Worm (Caenorhabditis elegans) whole organism, young adult: ENCODE data around the gene ZC477.2.

Experiments used
- B0035.1 ChIP-seq: sonication (generic microtip); optimal IDR thresholded peaks from 2 replicates; lab custom pipeline; 2016; ENCODE audit warnings: missing genetic modification characterization, mild to moderate bottlenecking, missing compliant biosample characterization, missing genotype, missing genetic modification reagents
- D2030.7 ChIP-seq: fragments of 200-800 bp; sonication (Bioruptor generic); IDR thresholded peaks from 2 replicates; pipeline ENCODE4 v1.3.6; 2022; ENCODE audit warnings: missing genetic modification reagents, missing genetic modification characterization, missing compliant biosample characterization
- F33H1.4 ChIP-seq: fragments of 200-800 bp; sonication (Bioruptor generic); IDR thresholded peaks from 2 replicates; pipeline ENCODE4 v1.3.6; 2022; ENCODE audit warnings: missing genetic modification reagents, missing genetic modification characterization, missing compliant biosample characterization
- F37B4.10 ChIP-seq: fragments of 200-800 bp; sonication (Bioruptor generic); IDR thresholded peaks from 2 replicates; pipeline ENCODE4 v1.3.6; 2022; ENCODE audit warnings: missing genetic modification characterization, missing compliant biosample characterization
- F39B2.1 ChIP-seq: fragments of 200-800 bp; sonication (Bioruptor generic); IDR thresholded peaks from 2 replicates; pipeline ENCODE4 v1.3.6; 2022; ENCODE audit warnings: missing genetic modification reagents, missing genetic modification characterization, missing compliant biosample characterization
- F49E8.2 ChIP-seq: sonication (generic microtip); optimal IDR thresholded peaks from 3 replicates; lab custom pipeline; 2017; ENCODE audit warnings: missing genetic modification characterization, mild to moderate bottlenecking, missing compliant biosample characterization, antibody characterized with exemption, moderate library complexity; ENCODE audit not compliant: insufficient read depth
- K11D2.4 ChIP-seq: fragments of 200-800 bp; sonication (Bioruptor generic); IDR thresholded peaks from 2 replicates; pipeline ENCODE4 v1.3.6; 2022; ENCODE audit warnings: missing genetic modification reagents, missing genetic modification characterization, missing compliant biosample characterization
- K12H6.12 ChIP-seq: fragments of 200-800 bp; sonication (Bioruptor generic); optimal IDR thresholded peaks from 2 replicates; lab custom pipeline; 2018; ENCODE audit warnings: mild to moderate bottlenecking, missing genetic modification characterization, missing compliant biosample characterization
- Y53F4B.3 ChIP-seq: fragments of 200-800 bp; sonication (Bioruptor generic); IDR thresholded peaks from 2 replicates; pipeline ENCODE4 v1.3.6; 2022; ENCODE audit warnings: missing genetic modification reagents, missing genetic modification characterization, missing compliant biosample characterization
- Y67H2A.10 ChIP-seq: fragments of 200-800 bp; sonication (Bioruptor generic); conservative IDR thresholded peaks from 2 replicates; pipeline ENCODE4 v1.3.6; 2022; ENCODE audit warnings: missing genetic modification reagents, missing genetic modification characterization, missing compliant biosample characterization
- ama-1 ChIP-seq, 3 experiments: fragments of 150-350 bp in 1 of 3; sonication (generic microtip) in 2 of 3; optimal IDR thresholded peaks; 2 replicates each; lab custom pipeline; 2014 to 2018; ENCODE audit warnings: missing biosample characterization in 2 of 3, missing genetic modification characterization in 2 of 3, missing genetic modification reagents in 2 of 3
- athp-1 ChIP-seq: sonication (generic microtip); optimal IDR thresholded peaks from 2 replicates; lab custom pipeline; 2017; ENCODE audit warnings: mild to moderate bottlenecking, missing genetic modification characterization, missing compliant biosample characterization
- attf-3 ChIP-seq: fragments of 200-800 bp; sonication (Bioruptor generic); conservative IDR thresholded peaks from 2 replicates; pipeline ENCODE4 v1.3.6; 2022; ENCODE audit warnings: missing genetic modification reagents, missing genetic modification characterization, missing compliant biosample characterization
- attf-5 ChIP-seq: fragments of 200-800 bp; sonication (Bioruptor generic); optimal IDR thresholded peaks from 2 replicates; lab custom pipeline; 2018; ENCODE audit warnings: mild to moderate bottlenecking, missing genetic modification characterization, missing compliant biosample characterization
- cebp-1 ChIP-seq, 2 experiments: fragments of 200-800 bp in 1 of 2; sonication (Bioruptor generic) in 1 of 2; sonication (generic microtip) in 1 of 2; IDR thresholded peaks in 1 of 2; optimal IDR thresholded peaks in 1 of 2; 2 replicates each; pipeline versions ENCODE4 v1.3.6 to Lab custom; 2017 to 2022; ENCODE audit warnings: missing compliant biosample characterization in 2 of 2, missing genetic modification characterization in 2 of 2, mild to moderate bottlenecking in 1 of 2, missing genetic modification reagents in 1 of 2, moderate library complexity in 1 of 2
- ceh-100 ChIP-seq: fragments of 200-800 bp; sonication (Bioruptor generic); IDR thresholded peaks from 2 replicates; pipeline ENCODE4 v1.3.6; 2022; ENCODE audit warnings: missing genetic modification reagents, missing genetic modification characterization, missing compliant biosample characterization
- ceh-27 ChIP-seq: fragments of 200-800 bp; sonication (Bioruptor generic); optimal IDR thresholded peaks from 2 replicates; lab custom pipeline; 2018; ENCODE audit warnings: mild to moderate bottlenecking, missing genetic modification characterization, moderate library complexity, missing compliant biosample characterization
- ceh-40 ChIP-seq: fragments of 200-800 bp; sonication (Bioruptor generic); IDR thresholded peaks from 2 replicates; pipeline ENCODE4 v1.3.6; 2022; ENCODE audit warnings: missing genetic modification characterization, missing compliant biosample characterization
- dox-1 ChIP-seq: fragments of 200-800 bp; sonication (Bioruptor generic); IDR thresholded peaks from 2 replicates; pipeline ENCODE4 v1.3.6; 2022; ENCODE audit warnings: missing genetic modification reagents, missing genetic modification characterization, missing compliant biosample characterization
- dpl-1 ChIP-seq: fragments of 150-350 bp; optimal IDR thresholded peaks from 2 replicates; lab custom pipeline; 2014; ENCODE audit warnings: missing biosample characterization, missing genetic modification reagents, missing genetic modification characterization
- egl-18 ChIP-seq: fragments of 200-800 bp; sonication (Bioruptor generic); IDR thresholded peaks from 2 replicates; pipeline ENCODE4 v1.3.6; 2022; ENCODE audit warnings: missing genetic modification reagents, missing genetic modification characterization, missing compliant biosample characterization
- ekl-4 ChIP-seq: fragments of 200-800 bp; sonication (Bioruptor generic); IDR thresholded peaks from 2 replicates; pipeline ENCODE4 v1.3.6; 2022; ENCODE audit warnings: missing genetic modification reagents, missing genetic modification characterization, missing compliant biosample characterization
- gei-17 ChIP-seq: fragments of 200-800 bp; sonication (Bioruptor generic); optimal IDR thresholded peaks from 2 replicates; lab custom pipeline; 2018; ENCODE audit warnings: mild to moderate bottlenecking, missing genetic modification characterization, missing compliant biosample characterization
- hmg-1.2 ChIP-seq: fragments of 200-800 bp; sonication (Bioruptor generic); IDR thresholded peaks from 2 replicates; pipeline ENCODE4 v1.3.6; 2022; ENCODE audit warnings: missing genetic modification reagents, missing genetic modification characterization, missing compliant biosample characterization
- hrde-1 ChIP-seq: sonication (generic microtip); optimal IDR thresholded peaks from 2 replicates; lab custom pipeline; 2016; ENCODE audit warnings: missing genetic modification characterization, mild to moderate bottlenecking, missing compliant biosample characterization, moderate library complexity, missing genotype, missing genetic modification reagents, borderline replicate concordance
- let-607 ChIP-seq, 2 experiments: fragments of 200-800 bp in 1 of 2; sonication (Bioruptor generic) in 1 of 2; sonication (generic microtip) in 1 of 2; optimal IDR thresholded peaks; 2 replicates each; lab custom pipeline; 2016 to 2018; ENCODE audit warnings: mild to moderate bottlenecking in 2 of 2, missing compliant biosample characterization in 2 of 2, missing genetic modification characterization in 2 of 2, moderate library complexity in 2 of 2, missing genotype in 1 of 2
- lin-26 ChIP-seq: fragments of 200-800 bp; sonication (Bioruptor generic); IDR thresholded peaks from 2 replicates; pipeline ENCODE4 v1.3.6; 2022; ENCODE audit warnings: missing genetic modification reagents, missing genetic modification characterization, missing compliant biosample characterization
- lin-35 ChIP-seq, 3 experiments: fragments of 150-350 bp in 2 of 3; sonication (generic microtip) in 1 of 3; optimal IDR thresholded peaks; 2 replicates each; lab custom pipeline; 2014 to 2018; ENCODE audit warnings: missing biosample characterization in 3 of 3, missing genetic modification characterization in 3 of 3, missing genetic modification reagents in 3 of 3
- lin-40 ChIP-seq: sonication (generic microtip); optimal IDR thresholded peaks from 2 replicates; lab custom pipeline; 2016; ENCODE audit warnings: missing genetic modification characterization, mild to moderate bottlenecking, missing compliant biosample characterization, missing genotype, missing genetic modification reagents
- lin-54 ChIP-seq: fragments of 200-800 bp; sonication (Bioruptor generic); optimal IDR thresholded peaks from 2 replicates; lab custom pipeline; 2018; ENCODE audit warnings: mild to moderate bottlenecking, missing genetic modification characterization, missing compliant biosample characterization
- madf-6 ChIP-seq: fragments of 200-800 bp; sonication (Bioruptor generic); IDR thresholded peaks from 2 replicates; pipeline ENCODE4 v1.3.6; 2022; ENCODE audit warnings: missing genetic modification reagents, missing genetic modification characterization, missing compliant biosample characterization
- madf-8 ChIP-seq: fragments of 200-800 bp; sonication (Bioruptor generic); conservative IDR thresholded peaks from 2 replicates; pipeline ENCODE4 v1.3.6; 2022; ENCODE audit warnings: missing genetic modification reagents, missing genetic modification characterization, missing compliant biosample characterization
- mxl-1 ChIP-seq: sonication (generic microtip); optimal IDR thresholded peaks from 2 replicates; lab custom pipeline; 2016; ENCODE audit warnings: missing genetic modification characterization, missing compliant biosample characterization
- nfyb-1 ChIP-seq: fragments of 200-800 bp; sonication (Bioruptor generic); IDR thresholded peaks from 2 replicates; pipeline ENCODE4 v1.3.6; 2022; ENCODE audit warnings: missing genetic modification reagents, missing genetic modification characterization, missing compliant biosample characterization
- nhr-27 ChIP-seq: fragments of 200-800 bp; sonication (Bioruptor generic); optimal IDR thresholded peaks from 2 replicates; lab custom pipeline; 2018; ENCODE audit warnings: mild to moderate bottlenecking, missing genetic modification characterization, moderate library complexity, missing compliant biosample characterization
- nhr-90 ChIP-seq: sonication (generic microtip); optimal IDR thresholded peaks from 2 replicates; lab custom pipeline; 2016; ENCODE audit warnings: missing genotype, mild to moderate bottlenecking, missing genetic modification characterization, missing compliant biosample characterization
- pha-4 ChIP-seq: fragments of 150-350 bp; sonication (generic microtip); optimal IDR thresholded peaks from 2 replicates; lab custom pipeline; 2014; ENCODE audit warnings: missing biosample characterization, missing genetic modification reagents, missing genetic modification characterization
- repo-1 ChIP-seq: sonication (generic microtip); optimal IDR thresholded peaks from 2 replicates; lab custom pipeline; 2017; ENCODE audit warnings: mild to moderate bottlenecking, missing genetic modification characterization, missing compliant biosample characterization
- snpc-1.1 ChIP-seq: sonication (generic microtip); optimal IDR thresholded peaks from 2 replicates; lab custom pipeline; 2017; ENCODE audit warnings: missing genetic modification characterization, mild to moderate bottlenecking, missing compliant biosample characterization, antibody characterized with exemption, moderate library complexity, missing genotype, missing genetic modification reagents; ENCODE audit not compliant: insufficient read depth
- snpc-1.3 ChIP-seq: sonication (generic microtip); optimal IDR thresholded peaks from 2 replicates; lab custom pipeline; 2017; ENCODE audit warnings: missing genetic modification characterization, mild to moderate bottlenecking, missing compliant biosample characterization, antibody characterized with exemption, moderate library complexity, missing genotype, missing genetic modification reagents; ENCODE audit not compliant: insufficient read depth
- sptf-2 ChIP-seq: fragments of 200-800 bp; sonication (Bioruptor generic); optimal IDR thresholded peaks from 2 replicates; lab custom pipeline; 2018; ENCODE audit warnings: mild to moderate bottlenecking, missing genetic modification characterization, missing compliant biosample characterization
- tbp1 ChIP-seq: fragments of 200-800 bp; sonication (Bioruptor generic); optimal IDR thresholded peaks from 2 replicates; lab custom pipeline; 2018; ENCODE audit warnings: mild to moderate bottlenecking, missing genetic modification characterization, missing compliant biosample characterization
- unc-130 ChIP-seq: sonication (generic microtip); optimal IDR thresholded peaks from 2 replicates; lab custom pipeline; 2016; ENCODE audit warnings: missing genetic modification reagents, missing genetic modification characterization, missing compliant biosample characterization
- xnd-1 ChIP-seq: sonication (generic microtip); optimal IDR thresholded peaks from 2 replicates; lab custom pipeline; 2016; ENCODE audit warnings: missing genotype, missing genetic modification reagents, missing genetic modification characterization, missing compliant biosample characterization
- ztf-25 ChIP-seq: fragments of 200-800 bp; sonication (Bioruptor generic); IDR thresholded peaks from 2 replicates; pipeline ENCODE4 v1.3.6; 2022; ENCODE audit warnings: missing genetic modification reagents, missing genetic modification characterization, missing compliant biosample characterization
- ztf-26 ChIP-seq: sonication (generic microtip); optimal IDR thresholded peaks from 2 replicates; lab custom pipeline; 2017; ENCODE audit warnings: missing genetic modification characterization, missing compliant biosample characterization

Gene ZC477.2

ce11 chrIV:7084632-7085160 lies 23.3 kb upstream of the ZC477.2 start, which contains the start of gene rps-4 (continued):
- peak; percentile 54 for TF ChIP-seq madf-8 (GFP tag; lab: Robert Waterston, UW)
- peak; percentile 56; the same call in 1 of the 2 replicates for TF ChIP-seq K11D2.4 (GFP tag; lab: Robert Waterston, UW)
- peak; percentile 81 for TF ChIP-seq snpc-1.3 (tag; lab: Kevin White, UChicago)
- no peak for TF ChIP-seq ceh-40 (GFP tag; lab: Robert Waterston, UW)
- TF ChIP-seq sptf-2 (GFP tag; lab: Kevin White, UChicago) = no peak
- no peak for TF ChIP-seq F37B4.10 (GFP tag; lab: Robert Waterston, UW)
- TF ChIP-seq lin-54 = peak; percentile 73
- no peak for TF ChIP-seq nhr-27 (tag; lab: Kevin White, UChicago)
- peak; percentile 88 for TF ChIP-seq dox-1
- peak; percentile 8 for TF ChIP-seq unc-130
- TF ChIP-seq F49E8.2 (tag; lab: Kevin White, UChicago) = peak; percentile 74
- TF ChIP-seq K12H6.12 = peak; percentile 61
- no peak for TF ChIP-seq F39B2.1 (GFP tag; lab: Robert Waterston, UW)
- no peak for TF ChIP-seq nhr-90
- peak; percentile 64 for TF ChIP-seq D2030.7 (GFP tag; lab: Robert Waterston, UW)
- TF ChIP-seq attf-3 (GFP tag; lab: Robert Waterston, UW) = peak; percentile 68
- TF ChIP-seq F33H1.4 = peak; percentile 94
- TF ChIP-seq tbp1 = peak; percentile 66
- no peak for TF ChIP-seq B0035.1 (tag; lab: Kevin White, UChicago)
- peak; percentile 87 for TF ChIP-seq attf-5 (GFP tag; lab: Kevin White, UChicago)
- TF ChIP-seq nfyb-1 (GFP tag; lab: Robert Waterston, UW) = peak; percentile 82
- no peak for TF ChIP-seq ceh-100 (GFP tag; lab: Robert Waterston, UW)
- peak; percentile 52 to 90 for TF ChIP-seq let-607 (tag; optimal IDR thresholded peaks at IDR 0.05; lab: Kevin White, UChicago)
- no peak for TF ChIP-seq cebp-1 (GFP tag; IDR thresholded peaks at IDR 0.05; lab: Robert Waterston, UW)
- TF ChIP-seq cebp-1 (tag; optimal IDR thresholded peaks at IDR 0.05; lab: Kevin White, UChicago) = peak; percentile 77
- TF ChIP-seq egl-18 (GFP tag; lab: Robert Waterston, UW) = no peak
- no peak for TF ChIP-seq Y53F4B.3 (GFP tag; lab: Robert Waterston, UW)
- TF ChIP-seq Y67H2A.10 (GFP tag; lab: Robert Waterston, UW) = 0 out of 2 replicates have a peak, but pooled peaks have one; percentile 35
- no peak for TF ChIP-seq repo-1 (tag; lab: Kevin White, UChicago)
- TF ChIP-seq ztf-26 = peak; percentile 19
- no peak for TF ChIP-seq mxl-1 (tag; lab: Kevin White, UChicago)
- no peak for TF ChIP-seq ztf-25 (GFP tag; lab: Robert Waterston, UW)
- no peak for TF ChIP-seq ama-1 (optimal IDR thresholded peaks at IDR 0.05; lab: Kevin White, UChicago)
- TF ChIP-seq ama-1 (GFP tag; optimal IDR thresholded peaks at IDR 0.05; lab: Kevin White, UChicago) = no peak
- peak; percentile 71 for TF ChIP-seq lin-40 (tag; lab: Kevin White, UChicago)
- peak in 2 of 3 experiments; percentile 34 to 52 for TF ChIP-seq lin-35 (GFP tag; optimal IDR thresholded peaks at IDR 0.05; lab: Kevin White, UChicago)
- TF ChIP-seq athp-1 = peak; percentile 42
- TF ChIP-seq ekl-4 = peak; percentile 24; the same call in 1 of the 2 replicates
- TF ChIP-seq hmg-1.2 (GFP tag; lab: Robert Waterston, UW) = peak; percentile 61
- TF ChIP-seq ceh-27 (GFP tag; lab: Kevin White, UChicago) = peak; percentile 70
- TF ChIP-seq gei-17 (GFP tag; lab: Kevin White, UChicago) = no peak
- peak; percentile 50 for TF ChIP-seq pha-4
- TF ChIP-seq snpc-1.1 (tag; lab: Kevin White, UChicago) = peak; percentile 14
- no peak for TF ChIP-seq lin-26 (GFP tag; lab: Robert Waterston, UW)
- TF ChIP-seq hrde-1 (tag; lab: Kevin White, UChicago) = peak; percentile 45
- peak; percentile 75 for TF ChIP-seq madf-6 (GFP tag; lab: Robert Waterston, UW)
- peak; percentile 47 for TF ChIP-seq dpl-1 (GFP tag; lab: Kevin White, UChicago)
- TF ChIP-seq xnd-1 (tag; lab: Kevin White, UChicago) = no peak
